Fruit fly (Drosophila melanogaster) Kc167 (cell line): ENCODE results near the gene CG11403.

Source experiments
- Myc ChIP-seq: fragments of >200 bp; optimal IDR thresholded peaks from 2 replicates; lab custom pipeline; 2017; ENCODE audit warnings: missing external identifiers
- Sin3A ChIP-seq: fragments of >200 bp; optimal IDR thresholded peaks from 2 replicates; lab custom pipeline; 2018; ENCODE audit warnings: missing external identifiers
- h ChIP-seq: fragments of >200 bp; optimal IDR thresholded peaks from 3 replicates; lab custom pipeline; 2018; ENCODE audit warnings: missing external identifiers
- insv ChIP-seq: fragments of >200 bp; optimal IDR thresholded peaks from 3 replicates; lab custom pipeline; 2018; ENCODE audit warnings: missing external identifiers
- psq ChIP-seq: fragments of >200 bp; optimal IDR thresholded peaks from 2 replicates; lab custom pipeline; 2017; ENCODE audit warnings: missing external identifiers
- ttk ChIP-seq: sonication (Bioruptor generic); optimal IDR thresholded peaks from 2 replicates; lab custom pipeline; 2017; ENCODE audit warnings: missing external identifiers

The CG11403 gene

dm6 chrX:1229567-1229966 lies 10.1 kb downstream of the CG11403 start:
- no peak for TF ChIP-seq ttk (lab: Kevin White, UChicago)
- TF ChIP-seq h (lab: Kevin White, UChicago) = no peak
- TF ChIP-seq Sin3A = no peak
- no peak for TF ChIP-seq psq (lab: Kevin White, UChicago)
- TF ChIP-seq insv = no peak
- no peak for TF ChIP-seq Myc (lab: Kevin White, UChicago)

- TF ChIP-seq insv (no peak), Myc (lab: Kevin White, UChicago) (no peak), psq (lab: Kevin White, UChicago) (no peak), Sin3A (no peak), ttk (lab: Kevin White, UChicago) (no peak), h (lab: Kevin White, UChicago) (no peak)
Measured at dm6 chrX:1229098-1229497, 10.6 kb downstream of the CG11403 start.

dm6 chrX:1225859-1226258 lies 13.8 kb downstream of the CG11403 start:
- TF ChIP-seq psq (lab: Kevin White, UChicago) = no peak
- TF ChIP-seq h (lab: Kevin White, UChicago) = no peak
- TF ChIP-seq insv = no peak
- no peak for TF ChIP-seq ttk (lab: Kevin White, UChicago)
- TF ChIP-seq Myc (lab: Kevin White, UChicago) = no peak
- TF ChIP-seq Sin3A = no peak

- TF ChIP-seq psq (lab: Kevin White, UChicago) (no peak), insv (no peak), h (lab: Kevin White, UChicago) (no peak), Sin3A (no peak), ttk (lab: Kevin White, UChicago) (no peak)
Measured at dm6 chrX:1216681-1217080, 23.0 kb downstream of the CG11403 start.

- TF ChIP-seq ttk (lab: Kevin White, UChicago) (no peak), Myc (lab: Kevin White, UChicago) (no peak), insv (no peak), h (lab: Kevin White, UChicago) (no peak), Sin3A (no peak), psq (lab: Kevin White, UChicago) (no peak)
Measured at dm6 chrX:1215000-1215399, 24.7 kb downstream of the CG11403 start, which contains the start of gene CG11398. Gene CG11398 (minus strand): TSS chrX:1215156.

dm6 chrX:1209251-1210020 lies 30.2 kb downstream of the CG11403 start, which contains the start of gene CG11382:
Gene CG11382 (plus strand): TSS chrX:1209970.
- TF ChIP-seq ttk (lab: Kevin White, UChicago) (no peak), insv (no peak), Myc (lab: Kevin White, UChicago) (no peak), psq (lab: Kevin White, UChicago) (no peak), h (lab: Kevin White, UChicago) (no peak), Sin3A (no peak)

- TF ChIP-seq ttk (lab: Kevin White, UChicago) (no peak), insv (no peak), Myc (lab: Kevin White, UChicago) (no peak), psq (lab: Kevin White, UChicago) (no peak), Sin3A (no peak), h (lab: Kevin White, UChicago) (no peak)
Measured at dm6 chrX:1206437-1206836, 33.2 kb downstream of the CG11403 start, which contains the start of gene CG14624. Gene CG14624 (plus strand): TSS chrX:1206737.

- TF ChIP-seq insv (no peak), Sin3A (no peak), psq (lab: Kevin White, UChicago) (no peak), ttk (lab: Kevin White, UChicago) (no peak), Myc (lab: Kevin White, UChicago) (no peak), h (lab: Kevin White, UChicago) (no peak)
Measured at dm6 chrX:1203477-1203876, 36.2 kb downstream of the CG11403 start, which contains the start of gene CG11381. Gene CG11381 (plus strand): TSS chrX:1203777.

- TF ChIP-seq insv (no peak), psq (lab: Kevin White, UChicago) (no peak), ttk (lab: Kevin White, UChicago) (no peak), Sin3A (no peak), h (lab: Kevin White, UChicago) (no peak), Myc (lab: Kevin White, UChicago) (no peak)
Measured at dm6 chrX:1199246-1199645, 40.4 kb downstream of the CG11403 start, which contains the start of gene CG14625. Gene CG14625 (plus strand): TSS chrX:1199546.

- TF ChIP-seq psq (lab: Kevin White, UChicago) (no peak), Myc (lab: Kevin White, UChicago) (no peak), Sin3A (no peak), insv (no peak), h (lab: Kevin White, UChicago) (no peak), ttk (lab: Kevin White, UChicago) (no peak)
Measured at dm6 chrX:1197862-1198261, 41.8 kb downstream of the CG11403 start.

dm6 chrX:1191008-1191407 lies 48.7 kb downstream of the CG11403 start, which contains the start of gene CG11380:
Gene CG11380 (plus strand): TSS chrX:1191308.
- no peak for TF ChIP-seq Myc (lab: Kevin White, UChicago)
